Fruit fly (Drosophila melanogaster) whole organism: Measurements from ENCODE around the gene CheB38b.

Experiments used
- CG8478 ChIP-seq: fragments of >200 bp; optimal IDR thresholded peaks from 2 replicates; lab custom pipeline; 2018; ENCODE audit warnings: inconsistent platforms
- Dll ChIP-seq: fragments of >200 bp; optimal IDR thresholded peaks from 2 replicates; lab custom pipeline; 2017
- EcR ChIP-seq, 2 experiments: fragments of >200 bp; optimal IDR thresholded peaks; 2 replicates each; lab custom pipeline; 2017; ENCODE audit warnings: missing biosample characterization in 2 of 2, missing genetic modification characterization in 2 of 2, missing genetic modification reagents in 2 of 2
- psq ChIP-seq: fragments of >200 bp; optimal IDR thresholded peaks from 2 replicates; lab custom pipeline; 2017
- usp ChIP-seq: fragments of >200 bp; optimal IDR thresholded peaks from 2 replicates; lab custom pipeline; 2017; ENCODE audit warnings: missing biosample characterization, missing genetic modification characterization, mixed read lengths

DNA sequence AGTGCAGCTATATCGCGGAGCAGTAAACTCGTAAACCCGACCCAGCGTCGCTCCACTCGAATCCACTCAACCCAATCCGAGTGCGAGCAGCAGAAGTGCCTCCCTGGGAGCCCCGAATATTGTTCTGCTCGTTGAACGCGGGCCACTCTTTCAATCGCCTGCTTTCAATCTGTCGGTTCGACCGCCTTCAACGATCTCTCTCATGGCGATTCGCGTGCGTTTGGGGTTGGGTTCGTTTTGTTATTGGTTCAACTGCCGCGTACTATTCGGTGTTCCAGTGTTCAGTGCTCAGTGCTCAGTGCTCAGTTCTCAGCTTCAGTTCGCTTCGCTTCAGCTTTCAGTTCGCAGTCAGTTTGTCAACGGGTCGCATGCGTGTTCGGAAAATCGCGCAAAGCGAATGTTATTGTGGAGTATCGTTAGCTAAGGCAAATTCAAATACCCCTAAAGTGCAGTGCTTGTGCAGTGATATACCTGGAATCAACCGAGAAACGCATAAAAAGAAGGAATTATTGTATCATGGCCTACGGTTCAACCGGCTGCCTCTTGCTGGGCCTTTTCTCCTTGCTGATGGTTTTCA lies 23.5 kb upstream of the CheB38b start, which contains the start of gene CG31676:
- no peak for TF ChIP-seq EcR (GFP tag; optimal IDR thresholded peaks at IDR 0.05; lab: Kevin White, UChicago)
- no peak for TF ChIP-seq psq
- TF ChIP-seq Dll (lab: Kevin White, UChicago), result no peak
- TF ChIP-seq CG8478 (lab: Kevin White, UChicago), result no peak
- TF ChIP-seq usp (GFP tag; lab: Kevin White, UChicago), result no peak
